Worm (Caenorhabditis elegans) whole organism, young adult: ENCODE data around the gene Y37D8A.2.

Source experiments
- B0336.3 ChIP-seq: fragments of 200-800 bp; sonication (Bioruptor generic); IDR thresholded peaks from 2 replicates; pipeline ENCODE4 v1.3.6; 2022; ENCODE audit warnings: missing genetic modification characterization, missing compliant biosample characterization
- C17E4.6 ChIP-seq: fragments of 200-800 bp; sonication (Bioruptor generic); IDR thresholded peaks from 2 replicates; pipeline ENCODE4 v1.3.6; 2022; ENCODE audit warnings: missing genetic modification reagents, missing genetic modification characterization, missing compliant biosample characterization
- D2030.7 ChIP-seq: fragments of 200-800 bp; sonication (Bioruptor generic); IDR thresholded peaks from 2 replicates; pipeline ENCODE4 v1.3.6; 2022; ENCODE audit warnings: missing genetic modification reagents, missing genetic modification characterization, missing compliant biosample characterization
- F22D6.2 ChIP-seq: sonication (generic microtip); optimal IDR thresholded peaks from 2 replicates; lab custom pipeline; 2016; ENCODE audit warnings: mild to moderate bottlenecking, missing genetic modification characterization, missing compliant biosample characterization
- F49E8.2 ChIP-seq: sonication (generic microtip); optimal IDR thresholded peaks from 3 replicates; lab custom pipeline; 2017; ENCODE audit warnings: missing genetic modification characterization, mild to moderate bottlenecking, missing compliant biosample characterization, antibody characterized with exemption, moderate library complexity; ENCODE audit not compliant: insufficient read depth
- Y79H2A.3 ChIP-seq: fragments of 200-800 bp; sonication (Bioruptor generic); conservative IDR thresholded peaks from 2 replicates; pipeline ENCODE4 v1.3.6; 2022; ENCODE audit warnings: missing genetic modification reagents, missing genetic modification characterization, missing compliant biosample characterization
- Y95B8A.8 ChIP-seq: fragments of 200-800 bp; sonication (Bioruptor generic); IDR thresholded peaks from 2 replicates; pipeline ENCODE4 v1.3.6; 2022; ENCODE audit warnings: missing genetic modification reagents, missing genetic modification characterization, missing compliant biosample characterization
- ZK185.1 ChIP-seq: sonication (generic microtip); optimal IDR thresholded peaks from 2 replicates; lab custom pipeline; 2016; ENCODE audit warnings: mild to moderate bottlenecking, missing genetic modification characterization, missing compliant biosample characterization; ENCODE audit not compliant: poor library complexity, severe bottlenecking
- athp-1 ChIP-seq: sonication (generic microtip); optimal IDR thresholded peaks from 2 replicates; lab custom pipeline; 2017; ENCODE audit warnings: mild to moderate bottlenecking, missing genetic modification characterization, missing compliant biosample characterization
- ccch-3 ChIP-seq: fragments of 200-800 bp; sonication (Bioruptor generic); optimal IDR thresholded peaks from 2 replicates; lab custom pipeline; 2018; ENCODE audit warnings: mild to moderate bottlenecking, missing genetic modification characterization, missing compliant biosample characterization
- ceh-27 ChIP-seq: fragments of 200-800 bp; sonication (Bioruptor generic); optimal IDR thresholded peaks from 2 replicates; lab custom pipeline; 2018; ENCODE audit warnings: mild to moderate bottlenecking, missing genetic modification characterization, moderate library complexity, missing compliant biosample characterization
- ceh-58 ChIP-seq: fragments of 200-800 bp; sonication (Bioruptor generic); IDR thresholded peaks from 2 replicates; pipeline ENCODE4 v1.3.6; 2022; ENCODE audit warnings: missing genetic modification characterization, missing compliant biosample characterization
- ceh-79 ChIP-seq: sonication (generic microtip); optimal IDR thresholded peaks from 2 replicates; lab custom pipeline; 2017; ENCODE audit warnings: mild to moderate bottlenecking, missing genetic modification characterization, missing compliant biosample characterization
- ceh-91 ChIP-seq: fragments of 200-800 bp; sonication (Bioruptor generic); IDR thresholded peaks from 2 replicates; pipeline ENCODE4 v1.3.6; 2022; ENCODE audit warnings: missing genetic modification reagents, missing genetic modification characterization, missing compliant biosample characterization
- dpff-1 ChIP-seq: sonication (generic microtip); optimal IDR thresholded peaks from 2 replicates; lab custom pipeline; 2017; ENCODE audit warnings: mild to moderate bottlenecking, missing genetic modification characterization, missing compliant biosample characterization
- dpl-1 ChIP-seq: fragments of 150-350 bp; optimal IDR thresholded peaks from 2 replicates; lab custom pipeline; 2014; ENCODE audit warnings: missing biosample characterization, missing genetic modification reagents, missing genetic modification characterization
- efl-1 ChIP-seq: fragments of 150-350 bp; optimal IDR thresholded peaks from 2 replicates; lab custom pipeline; 2014; ENCODE audit warnings: missing biosample characterization, missing genetic modification reagents, missing genetic modification characterization
- ets-4 ChIP-seq: fragments of 200-800 bp; sonication (Bioruptor generic); optimal IDR thresholded peaks from 2 replicates; lab custom pipeline; 2018; ENCODE audit warnings: mild to moderate bottlenecking, missing genetic modification characterization, missing compliant biosample characterization
- hlh-12 ChIP-seq: sonication (generic microtip); optimal IDR thresholded peaks from 2 replicates; lab custom pipeline; 2016; ENCODE audit warnings: missing genetic modification characterization, missing compliant biosample characterization
- lsl-1 ChIP-seq: fragments of 200-800 bp; sonication (Bioruptor generic); optimal IDR thresholded peaks from 2 replicates; lab custom pipeline; 2018; ENCODE audit warnings: mild to moderate bottlenecking, missing genetic modification characterization, moderate library complexity, missing compliant biosample characterization
- mel-28 ChIP-seq: sonication (generic microtip); optimal IDR thresholded peaks from 2 replicates; lab custom pipeline; 2016; ENCODE audit warnings: borderline replicate concordance, mild to moderate bottlenecking, missing genetic modification characterization, missing compliant biosample characterization
- mes-4 ChIP-seq: sonication (generic microtip); optimal IDR thresholded peaks from 2 replicates; lab custom pipeline; 2016; ENCODE audit warnings: missing genotype, missing genetic modification characterization, missing compliant biosample characterization
- nhr-27 ChIP-seq: fragments of 200-800 bp; sonication (Bioruptor generic); optimal IDR thresholded peaks from 2 replicates; lab custom pipeline; 2018; ENCODE audit warnings: mild to moderate bottlenecking, missing genetic modification characterization, moderate library complexity, missing compliant biosample characterization
- nhr-80 ChIP-seq: sonication (generic microtip); optimal IDR thresholded peaks from 2 replicates; lab custom pipeline; 2016; ENCODE audit warnings: missing genetic modification characterization, missing compliant biosample characterization
- rec-8 ChIP-seq, 2 experiments: sonication (generic microtip); optimal IDR thresholded peaks; 2 replicates each; lab custom pipeline; 2016; ENCODE audit warnings: mild to moderate bottlenecking in 2 of 2, missing genetic modification characterization in 2 of 2, missing genetic modification reagents in 2 of 2, missing genotype in 2 of 2, missing biosample characterization in 1 of 2, missing compliant biosample characterization in 1 of 2, moderate library complexity in 1 of 2
- rpc-1 ChIP-seq, 2 experiments: fragments of 150-350 bp in 1 of 2; sonication (generic microtip) in 1 of 2; optimal IDR thresholded peaks; 2 replicates each; lab custom pipeline; 2014 to 2018; ENCODE audit warnings: missing biosample characterization in 1 of 2, missing genetic modification characterization in 1 of 2, missing genetic modification reagents in 1 of 2, missing genotype in 1 of 2
- sdz-38 ChIP-seq: sonication (generic microtip); optimal IDR thresholded peaks from 2 replicates; lab custom pipeline; 2016; ENCODE audit warnings: missing genotype, missing genetic modification characterization, missing compliant biosample characterization
- snpc-1.1 ChIP-seq: sonication (generic microtip); optimal IDR thresholded peaks from 2 replicates; lab custom pipeline; 2017; ENCODE audit warnings: missing genetic modification characterization, mild to moderate bottlenecking, missing compliant biosample characterization, antibody characterized with exemption, moderate library complexity, missing genotype, missing genetic modification reagents; ENCODE audit not compliant: insufficient read depth
- tlf-1 ChIP-seq: fragments of 200-800 bp; sonication (Bioruptor generic); optimal IDR thresholded peaks from 2 replicates; lab custom pipeline; 2018; ENCODE audit warnings: mild to moderate bottlenecking, missing genetic modification characterization, missing compliant biosample characterization
- unc-130 ChIP-seq: sonication (generic microtip); optimal IDR thresholded peaks from 2 replicates; lab custom pipeline; 2016; ENCODE audit warnings: missing genetic modification reagents, missing genetic modification characterization, missing compliant biosample characterization

Y37D8A.2 gene

DNA sequence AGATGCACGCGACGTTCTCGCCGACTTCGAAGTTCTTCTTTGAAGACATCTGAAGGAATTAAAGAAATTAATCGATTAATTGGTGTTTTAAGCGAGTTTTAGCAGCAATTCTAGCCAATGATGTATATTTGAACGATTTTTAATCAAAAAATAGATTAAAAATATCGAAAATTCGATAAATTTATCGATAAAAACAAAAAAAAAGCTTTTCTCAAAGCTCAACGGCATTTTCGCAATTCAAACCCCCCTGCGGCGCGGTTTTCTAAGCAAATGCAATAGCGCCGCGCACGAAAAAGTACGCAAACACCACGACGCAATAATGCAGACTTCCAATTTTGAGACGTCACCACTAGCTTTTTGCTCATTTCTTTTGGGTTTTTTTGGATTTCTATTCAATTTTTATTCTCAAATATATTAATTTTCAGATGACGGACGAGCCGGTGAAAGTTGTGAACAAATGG is 54.6 kb downstream of the Y37D8A.2 start, which contains the start of the genes mrg-1 and spcs-2 (continued):
- peak; percentile 74 for TF ChIP-seq efl-1 (GFP tag; lab: Kevin White, UChicago)
- TF ChIP-seq rpc-1 (optimal IDR thresholded peaks at IDR 0.05; lab: Kevin White, UChicago), result peak; percentile 44
- TF ChIP-seq rpc-1 (tag; optimal IDR thresholded peaks at IDR 0.05; lab: Kevin White, UChicago), result peak; percentile 3
- TF ChIP-seq mes-4 (tag; lab: Kevin White, UChicago), result no peak
- peak; percentile 75 for TF ChIP-seq lsl-1 (GFP tag; lab: Kevin White, UChicago)
- TF ChIP-seq ceh-79 (tag; lab: Kevin White, UChicago), result no peak
- 0 out of 2 replicates have a peak, but pooled peaks have one; percentile 34 for TF ChIP-seq Y79H2A.3 (GFP tag; lab: Robert Waterston, UW)
- TF ChIP-seq C17E4.6, result peak; percentile 82
- peak in 1 of 2 experiments; percentile 32 for TF ChIP-seq rec-8 (tag; optimal IDR thresholded peaks at IDR 0.05; lab: Kevin White, UChicago)
- TF ChIP-seq unc-130 (GFP tag; lab: Kevin White, UChicago), result peak; percentile 60
- no peak for TF ChIP-seq sdz-38 (tag; lab: Kevin White, UChicago)
- TF ChIP-seq tlf-1 (GFP tag; lab: Kevin White, UChicago), result peak; percentile 81
- TF ChIP-seq Y95B8A.8, result 0 out of 2 replicates have a peak, but pooled peaks have one; percentile 64
- no peak for TF ChIP-seq ccch-3 (GFP tag; lab: Kevin White, UChicago)
- TF ChIP-seq hlh-12 (tag; lab: Kevin White, UChicago), result no peak
- no peak for TF ChIP-seq F22D6.2 (tag; lab: Kevin White, UChicago)
- peak; percentile 90 for TF ChIP-seq D2030.7 (GFP tag; lab: Robert Waterston, UW)
- TF ChIP-seq ets-4 (GFP tag; lab: Kevin White, UChicago), result no peak
- peak; percentile 89 for TF ChIP-seq F49E8.2 (tag; lab: Kevin White, UChicago)
- peak; percentile 77 for TF ChIP-seq dpl-1 (GFP tag; lab: Kevin White, UChicago)
- TF ChIP-seq ceh-27 (GFP tag; lab: Kevin White, UChicago), result peak; percentile 71
- peak; percentile 84 for TF ChIP-seq athp-1 (tag; lab: Kevin White, UChicago)
- peak; percentile 18 for TF ChIP-seq mel-28 (tag; lab: Kevin White, UChicago)
- peak; percentile 78 for TF ChIP-seq ceh-91
- no peak for TF ChIP-seq nhr-27 (tag; lab: Kevin White, UChicago)
- peak; percentile 53 for TF ChIP-seq nhr-80 (tag; lab: Kevin White, UChicago)
- peak; percentile 81 for TF ChIP-seq B0336.3 (GFP tag; lab: Robert Waterston, UW)
- TF ChIP-seq ceh-58, result no peak
- no peak for TF ChIP-seq dpff-1 (tag; lab: Kevin White, UChicago)
- peak; percentile 91 for TF ChIP-seq ZK185.1
- peak; percentile 26 for TF ChIP-seq snpc-1.1 (tag; lab: Kevin White, UChicago)
- TF ChIP-seq, all 124 proteins: peak for 69
